Worm (Caenorhabditis elegans) whole organism, mixed stage, embryonic: Measurements from ENCODE around the gene srj-24.

Experiments
- M03D4.4 ChIP-seq: sonication (generic microtip); optimal IDR thresholded peaks from 2 replicates; lab custom pipeline; 2017; ENCODE audit warnings: mild to moderate bottlenecking, missing genetic modification characterization, missing compliant biosample characterization
- bed-3 ChIP-seq: fragments of 200-800 bp; sonication (Bioruptor generic); optimal IDR thresholded peaks from 3 replicates; lab custom pipeline; 2018; ENCODE audit warnings: mild to moderate bottlenecking, missing genetic modification characterization, moderate library complexity, missing compliant biosample characterization
- blmp-1 ChIP-seq: fragments of 150-350 bp; optimal IDR thresholded peaks from 2 replicates; lab custom pipeline; 2014; ENCODE audit warnings: missing biosample characterization, missing genetic modification characterization
- ceh-39 ChIP-seq: fragments of 150-350 bp; optimal IDR thresholded peaks from 2 replicates; lab custom pipeline; 2014; ENCODE audit warnings: missing biosample characterization, missing genetic modification characterization
- ceh-43 ChIP-seq: fragments of 200-800 bp; sonication (Bioruptor generic); optimal IDR thresholded peaks from 2 replicates; lab custom pipeline; 2018; ENCODE audit warnings: mild to moderate bottlenecking, missing genetic modification characterization, moderate library complexity, missing compliant biosample characterization
- ceh-83 ChIP-seq: fragments of 200-800 bp; sonication (Bioruptor generic); optimal IDR thresholded peaks from 2 replicates; lab custom pipeline; 2018; ENCODE audit warnings: mild to moderate bottlenecking, missing genetic modification characterization, missing compliant biosample characterization
- ces-1 ChIP-seq: fragments of 150-350 bp; optimal IDR thresholded peaks from 2 replicates; lab custom pipeline; 2014; ENCODE audit warnings: missing biosample characterization, missing genetic modification reagents, missing genetic modification characterization
- drap-1 ChIP-seq: fragments of 200-800 bp; sonication (Bioruptor generic); optimal IDR thresholded peaks from 3 replicates; lab custom pipeline; 2018; ENCODE audit warnings: mild to moderate bottlenecking, missing genetic modification characterization, missing compliant biosample characterization
- ham-2 ChIP-seq: fragments of 200-800 bp; sonication (Bioruptor generic); optimal IDR thresholded peaks from 2 replicates; lab custom pipeline; 2018; ENCODE audit warnings: mild to moderate bottlenecking, missing genetic modification characterization, missing compliant biosample characterization
- hlh-1 ChIP-seq: fragments of 150-350 bp; optimal IDR thresholded peaks from 2 replicates; lab custom pipeline; 2014; ENCODE audit warnings: missing biosample characterization, missing genetic modification reagents, missing genetic modification characterization
- lin-13 ChIP-seq: fragments of 150-350 bp; optimal IDR thresholded peaks from 2 replicates; lab custom pipeline; 2014; ENCODE audit warnings: missing biosample characterization, missing genetic modification characterization
- lin-32 ChIP-seq: fragments of 200-800 bp; sonication (Bioruptor generic); optimal IDR thresholded peaks from 2 replicates; lab custom pipeline; 2018; ENCODE audit warnings: mild to moderate bottlenecking, missing genetic modification characterization, missing compliant biosample characterization
- lsy-2 ChIP-seq: fragments of 150-350 bp; optimal IDR thresholded peaks from 2 replicates; lab custom pipeline; 2014; ENCODE audit warnings: missing biosample characterization, missing genetic modification characterization
- mep-1 ChIP-seq: fragments of 150-350 bp; optimal IDR thresholded peaks from 2 replicates; lab custom pipeline; 2017; ENCODE audit warnings: missing biosample characterization, missing genetic modification reagents, missing genetic modification characterization, inconsistent platforms
- mls-2 ChIP-seq: sonication (generic microtip); optimal IDR thresholded peaks from 2 replicates; lab custom pipeline; 2016; ENCODE audit warnings: mild to moderate bottlenecking, missing genetic modification characterization, moderate library complexity, missing compliant biosample characterization
- nhr-12 ChIP-seq: fragments of 150-350 bp; optimal IDR thresholded peaks from 2 replicates; lab custom pipeline; 2014; ENCODE audit warnings: missing biosample characterization, missing genetic modification characterization
- nhr-2 ChIP-seq: fragments of 150-350 bp; optimal IDR thresholded peaks from 2 replicates; lab custom pipeline; 2014; ENCODE audit warnings: missing biosample characterization, missing genetic modification characterization
- nhr-237 ChIP-seq: fragments of 150-350 bp; optimal IDR thresholded peaks from 2 replicates; lab custom pipeline; 2014; ENCODE audit warnings: missing biosample characterization, missing genetic modification characterization
- nhr-28 ChIP-seq: fragments of 150-350 bp; optimal IDR thresholded peaks from 2 replicates; lab custom pipeline; 2014; ENCODE audit warnings: missing biosample characterization, missing genetic modification characterization
- nhr-76 ChIP-seq: sonication (generic microtip); optimal IDR thresholded peaks from 2 replicates; lab custom pipeline; 2017; ENCODE audit warnings: missing biosample characterization, missing genetic modification characterization
- sem-2 ChIP-seq: fragments of 200-800 bp; sonication (Bioruptor generic); optimal IDR thresholded peaks from 2 replicates; lab custom pipeline; 2018; ENCODE audit warnings: mild to moderate bottlenecking, missing genetic modification characterization, missing compliant biosample characterization
- snpc-4 ChIP-seq: fragments of 150-350 bp; optimal IDR thresholded peaks from 2 replicates; lab custom pipeline; 2014; ENCODE audit warnings: missing biosample characterization, missing genetic modification characterization
- sptf-1 ChIP-seq: sonication (generic microtip); optimal IDR thresholded peaks from 2 replicates; lab custom pipeline; 2017; ENCODE audit warnings: mild to moderate bottlenecking, missing genetic modification characterization, moderate library complexity, missing compliant biosample characterization
- tbx-8 ChIP-seq: fragments of 200-800 bp; sonication (Bioruptor generic); optimal IDR thresholded peaks from 2 replicates; lab custom pipeline; 2018; ENCODE audit warnings: mild to moderate bottlenecking, missing genetic modification characterization, moderate library complexity, missing compliant biosample characterization
- unc-120 ChIP-seq: sonication (generic microtip); optimal IDR thresholded peaks from 2 replicates; lab custom pipeline; 2017; ENCODE audit warnings: missing genetic modification characterization, missing compliant biosample characterization; ENCODE audit not compliant: poor library complexity, severe bottlenecking
- unc-62 ChIP-seq: fragments of 150-350 bp; optimal IDR thresholded peaks from 2 replicates; lab custom pipeline; 2014; ENCODE audit warnings: missing biosample characterization, missing genetic modification reagents, missing genetic modification characterization
- zip-8 ChIP-seq: fragments of 150-350 bp; optimal IDR thresholded peaks from 2 replicates; lab custom pipeline; 2014; ENCODE audit warnings: missing biosample characterization, missing genetic modification characterization

srj-24 gene

DNA sequence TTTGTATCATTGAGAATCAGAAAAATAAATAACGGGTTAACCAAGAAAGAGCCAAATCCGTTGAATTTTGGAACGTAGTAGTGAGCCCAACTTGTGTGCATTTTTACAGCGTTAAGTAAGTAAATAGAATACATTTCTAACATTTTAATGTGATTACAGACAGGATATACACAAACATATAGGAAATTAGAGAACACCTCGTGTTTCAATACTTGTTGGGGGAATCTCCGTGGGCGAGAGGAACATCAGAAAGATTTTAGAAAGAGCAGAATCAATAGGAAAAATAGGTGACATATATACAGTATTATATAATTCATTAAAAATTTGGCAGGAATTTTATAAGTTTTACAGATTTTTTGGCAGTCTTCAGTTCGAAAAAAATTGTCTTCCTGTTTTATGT, at the start of gene srj-24:
Gene srj-24, minus strand, starts transcription at position 101 of the 400 bp plus-strand sequence.
- TF ChIP-seq nhr-76 (tag; lab: Kevin White, UChicago) (no peak), ceh-43 (GFP tag; lab: Kevin White, UChicago) (no peak), M03D4.4 (tag; lab: Kevin White, UChicago) (no peak), unc-62 (GFP tag; lab: Kevin White, UChicago) (no peak), zip-8 (no peak), ceh-83 (GFP tag; lab: Kevin White, UChicago) (no peak), lsy-2 (no peak), bed-3 (GFP tag; lab: Kevin White, UChicago) (no peak), mls-2 (tag; lab: Kevin White, UChicago) (no peak), ham-2 (GFP tag; lab: Kevin White, UChicago) (no peak), unc-120 (tag; lab: Kevin White, UChicago) (no peak), nhr-12 (tag; lab: Kevin White, UChicago) (no peak), tbx-8 (GFP tag; lab: Kevin White, UChicago) (no peak), snpc-4 (tag; lab: Kevin White, UChicago) (no peak)

DNA sequence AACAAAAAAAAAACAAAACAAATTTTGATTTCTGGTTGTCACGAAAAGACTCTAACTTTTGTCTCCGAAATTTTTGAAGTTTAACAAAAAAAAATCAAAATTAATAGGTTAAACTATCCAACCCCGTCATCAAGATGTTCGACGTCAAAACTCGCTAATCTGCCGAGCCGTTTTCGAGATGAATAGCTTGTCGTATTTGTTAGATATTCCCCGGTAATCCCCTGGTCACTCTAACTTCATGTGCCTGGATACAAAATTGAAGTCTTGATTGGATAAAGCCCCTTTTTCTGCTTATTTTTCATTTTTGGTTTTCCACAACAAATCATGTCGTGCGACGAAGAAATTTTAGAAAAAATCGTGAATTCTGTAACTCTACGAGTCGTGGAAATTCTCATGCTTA, 43.8 kb upstream of the srj-24 start, which contains the start of gene srab-16:
Gene srab-16, plus strand, starts transcription at position 301 of the 400 bp plus-strand sequence.
- TF ChIP-seq nhr-76 (tag; lab: Kevin White, UChicago) (no peak), lsy-2 (no peak), ceh-83 (GFP tag; lab: Kevin White, UChicago) (no peak), nhr-237 (tag; lab: Kevin White, UChicago) (no peak), ceh-43 (GFP tag; lab: Kevin White, UChicago) (no peak), nhr-2 (tag; lab: Kevin White, UChicago) (no peak), M03D4.4 (tag; lab: Kevin White, UChicago) (no peak), lin-13 (tag; lab: Kevin White, UChicago) (no peak), sem-2 (GFP tag; lab: Kevin White, UChicago) (no peak), bed-3 (GFP tag; lab: Kevin White, UChicago) (no peak), snpc-4 (tag; lab: Kevin White, UChicago) (no peak), hlh-1 (tag; lab: Kevin White, UChicago) (no peak), drap-1 (GFP tag; lab: Kevin White, UChicago) (no peak), unc-120 (tag; lab: Kevin White, UChicago) (no peak), ces-1 (no peak)

DNA sequence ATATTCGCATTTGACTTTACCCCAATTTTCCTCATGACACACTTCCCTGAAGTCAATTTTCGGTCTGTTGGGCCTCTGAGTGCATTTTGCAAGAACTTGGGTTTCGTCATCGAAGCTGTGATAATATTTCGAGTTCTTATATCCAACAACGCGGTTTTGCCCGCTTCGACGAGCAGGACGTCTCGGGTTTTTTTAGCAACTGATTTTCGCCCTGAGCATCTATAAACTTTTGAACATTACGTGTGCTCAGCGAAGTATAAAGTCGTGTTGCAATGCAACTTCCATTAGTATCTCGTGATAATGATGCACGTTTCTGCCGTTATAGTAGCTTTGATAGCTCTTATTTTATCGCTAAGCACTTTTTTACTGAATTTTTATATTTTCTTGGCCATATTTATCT, 41.3 kb upstream of the srj-24 start, which contains the start of gene srbc-60:
Gene srbc-60, plus strand, starts transcription at position 301 of the 400 bp plus-strand sequence.
- TF ChIP-seq nhr-237 (tag; lab: Kevin White, UChicago), result no peak
- TF ChIP-seq, all 35 proteins: peak for 0

DNA sequence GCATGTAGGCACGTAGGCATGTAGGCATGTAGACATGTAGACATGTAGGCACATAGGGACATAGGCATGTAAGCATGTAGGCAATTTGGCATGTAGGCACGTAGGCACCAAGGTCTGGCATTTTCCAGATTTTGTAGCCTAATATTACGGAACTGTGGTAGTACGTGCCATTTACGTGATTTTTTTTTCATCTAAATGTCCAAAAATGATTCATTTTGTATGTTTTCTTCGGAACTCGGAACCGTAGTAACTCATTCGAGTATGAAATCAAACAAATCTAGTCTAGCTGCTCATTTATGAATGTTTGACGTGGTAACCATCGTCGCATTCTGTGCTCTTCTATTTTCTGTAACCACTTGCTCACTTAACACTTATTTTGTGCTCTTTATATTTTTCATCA, 39.7 kb upstream of the srj-24 start, which contains the start of gene srbc-59:
Gene srbc-59, plus strand, starts transcription at position 301 of the 400 bp plus-strand sequence.
- TF ChIP-seq sptf-1 (tag; lab: Kevin White, UChicago) (no peak), bed-3 (GFP tag; lab: Kevin White, UChicago) (no peak), ceh-43 (GFP tag; lab: Kevin White, UChicago) (no peak)

DNA sequence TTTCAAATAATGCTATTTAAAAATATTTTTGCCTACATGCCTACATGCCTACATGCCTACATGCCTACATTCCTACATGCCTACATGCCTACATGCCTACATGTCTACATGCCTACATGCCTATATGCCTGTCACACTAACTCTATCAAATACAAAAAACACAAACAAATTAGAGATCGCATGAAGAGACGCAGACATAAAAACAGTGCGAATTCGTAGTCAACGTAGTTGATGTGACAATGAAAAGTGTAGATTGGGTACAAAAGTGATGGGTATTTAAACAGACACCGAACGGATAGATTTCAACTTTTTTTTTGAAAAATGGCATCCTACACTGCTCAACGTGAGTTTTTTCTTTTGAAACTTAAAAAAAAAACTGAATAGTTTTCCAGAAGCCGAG, 38.6 kb upstream of the srj-24 start, which contains the start of gene R09E12.9:
Gene R09E12.9, plus strand, starts transcription at position 316 of the 400 bp plus-strand sequence.
- TF ChIP-seq blmp-1 (tag; lab: Kevin White, UChicago) (no peak), mep-1 (tag; lab: Kevin White, UChicago) (no peak), lin-32 (no peak), nhr-12 (tag; lab: Kevin White, UChicago) (no peak), mls-2 (tag; lab: Kevin White, UChicago) (no peak), nhr-28 (tag; lab: Kevin White, UChicago) (peak; percentile 83), ceh-83 (GFP tag; lab: Kevin White, UChicago) (no peak), nhr-237 (tag; lab: Kevin White, UChicago) (no peak)

DNA sequence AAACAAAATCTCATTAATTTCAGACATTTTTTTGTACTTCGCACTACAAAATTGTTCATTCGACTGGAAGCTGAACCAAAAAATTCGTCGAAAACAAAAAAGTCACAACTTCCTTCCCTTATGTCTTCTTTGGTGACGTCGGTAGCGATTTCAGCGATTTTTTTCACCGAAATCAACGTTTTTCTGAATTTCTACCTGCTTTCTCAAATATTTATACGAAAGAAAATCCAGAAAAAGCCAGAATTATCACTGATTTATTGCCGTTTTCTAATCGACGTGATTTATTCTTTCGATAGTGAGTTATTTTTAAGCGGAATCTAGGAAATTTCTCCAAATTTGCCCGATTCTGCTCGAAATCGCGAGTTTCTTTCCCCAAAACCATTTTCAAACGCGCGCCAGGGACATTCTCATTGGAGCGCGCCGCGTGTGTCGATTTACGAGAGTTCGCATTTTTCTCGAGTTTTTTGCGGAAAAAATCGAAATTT, 36.2 kb upstream of the srj-24 start, which contains the start of gene srbc-58:
Gene srbc-58, plus strand, starts transcription at position 121 of the 485 bp plus-strand sequence.
- TF ChIP-seq ceh-39 (no peak), mep-1 (tag; lab: Kevin White, UChicago) (peak; percentile 16)
